Worm (Caenorhabditis elegans) whole organism, young adult: ENCODE results near the gene rig-6.
"Not testable (repeated sequence)": the region's sequence is repeated elsewhere in the genome, so short reads cannot be mapped to it uniquely, and the experiment has no call there.

Experiments
- B0261.1 ChIP-seq: sonication (generic microtip); optimal IDR thresholded peaks from 2 replicates; lab custom pipeline; 2016; ENCODE audit warnings: mild to moderate bottlenecking, missing genetic modification characterization, moderate library complexity, missing compliant biosample characterization
- F10E7.11 ChIP-seq: sonication (generic microtip); optimal IDR thresholded peaks from 2 replicates; lab custom pipeline; 2017; ENCODE audit warnings: mild to moderate bottlenecking, missing genetic modification characterization, moderate library complexity, missing compliant biosample characterization
- F22D6.2 ChIP-seq: sonication (generic microtip); optimal IDR thresholded peaks from 2 replicates; lab custom pipeline; 2016; ENCODE audit warnings: mild to moderate bottlenecking, missing genetic modification characterization, missing compliant biosample characterization
- F33H1.4 ChIP-seq: fragments of 200-800 bp; sonication (Bioruptor generic); IDR thresholded peaks from 2 replicates; pipeline ENCODE4 v1.3.6; 2022; ENCODE audit warnings: missing genetic modification reagents, missing genetic modification characterization, missing compliant biosample characterization
- F37B4.10 ChIP-seq: fragments of 200-800 bp; sonication (Bioruptor generic); IDR thresholded peaks from 2 replicates; pipeline ENCODE4 v1.3.6; 2022; ENCODE audit warnings: missing genetic modification characterization, missing compliant biosample characterization
- F52B5.7 ChIP-seq: sonication (generic microtip); optimal IDR thresholded peaks from 2 replicates; lab custom pipeline; 2016; ENCODE audit warnings: mild to moderate bottlenecking, missing genetic modification characterization, missing compliant biosample characterization
- F57C9.4 ChIP-seq: sonication (generic microtip); optimal IDR thresholded peaks from 2 replicates; lab custom pipeline; 2017; ENCODE audit warnings: mild to moderate bottlenecking, missing genetic modification characterization, missing compliant biosample characterization
- T26A5.8 ChIP-seq: sonication (generic microtip); optimal IDR thresholded peaks from 2 replicates; lab custom pipeline; 2016; ENCODE audit warnings: missing genetic modification characterization, missing compliant biosample characterization
- Y79H2A.3 ChIP-seq: fragments of 200-800 bp; sonication (Bioruptor generic); conservative IDR thresholded peaks from 2 replicates; pipeline ENCODE4 v1.3.6; 2022; ENCODE audit warnings: missing genetic modification reagents, missing genetic modification characterization, missing compliant biosample characterization
- ZK185.1 ChIP-seq: sonication (generic microtip); optimal IDR thresholded peaks from 2 replicates; lab custom pipeline; 2016; ENCODE audit warnings: mild to moderate bottlenecking, missing genetic modification characterization, missing compliant biosample characterization; ENCODE audit not compliant: poor library complexity, severe bottlenecking
- ama-1 ChIP-seq, 3 experiments: fragments of 150-350 bp in 1 of 3; sonication (generic microtip) in 2 of 3; optimal IDR thresholded peaks; 2 replicates each; lab custom pipeline; 2014 to 2018; ENCODE audit warnings: missing biosample characterization in 2 of 3, missing genetic modification characterization in 2 of 3, missing genetic modification reagents in 2 of 3
- aptf-3 ChIP-seq: fragments of 200-800 bp; sonication (Bioruptor generic); IDR thresholded peaks from 2 replicates; pipeline ENCODE4 v1.3.6; 2022; ENCODE audit warnings: missing genetic modification characterization, missing compliant biosample characterization
- ccch-3 ChIP-seq: fragments of 200-800 bp; sonication (Bioruptor generic); optimal IDR thresholded peaks from 2 replicates; lab custom pipeline; 2018; ENCODE audit warnings: mild to moderate bottlenecking, missing genetic modification characterization, missing compliant biosample characterization
- ceh-40 ChIP-seq: fragments of 200-800 bp; sonication (Bioruptor generic); IDR thresholded peaks from 2 replicates; pipeline ENCODE4 v1.3.6; 2022; ENCODE audit warnings: missing genetic modification characterization, missing compliant biosample characterization
- dpff-1 ChIP-seq: sonication (generic microtip); optimal IDR thresholded peaks from 2 replicates; lab custom pipeline; 2017; ENCODE audit warnings: mild to moderate bottlenecking, missing genetic modification characterization, missing compliant biosample characterization
- efl-1 ChIP-seq: fragments of 150-350 bp; optimal IDR thresholded peaks from 2 replicates; lab custom pipeline; 2014; ENCODE audit warnings: missing biosample characterization, missing genetic modification reagents, missing genetic modification characterization
- hlh-26 ChIP-seq: fragments of 200-800 bp; sonication (Bioruptor generic); conservative IDR thresholded peaks from 2 replicates; pipeline ENCODE4 v1.3.6; 2022; ENCODE audit warnings: missing genetic modification reagents, missing genetic modification characterization, missing compliant biosample characterization
- hmg-1.2 ChIP-seq: fragments of 200-800 bp; sonication (Bioruptor generic); IDR thresholded peaks from 2 replicates; pipeline ENCODE4 v1.3.6; 2022; ENCODE audit warnings: missing genetic modification reagents, missing genetic modification characterization, missing compliant biosample characterization
- hmg-20 ChIP-seq: fragments of 200-800 bp; sonication (Bioruptor generic); IDR thresholded peaks from 2 replicates; pipeline ENCODE4 v1.3.6; 2022; ENCODE audit warnings: missing genetic modification reagents, missing genetic modification characterization, missing compliant biosample characterization
- hsf-1 ChIP-seq: fragments of 200-800 bp; sonication (Bioruptor generic); IDR thresholded peaks from 2 replicates; pipeline ENCODE4 v1.3.6; 2022; ENCODE audit warnings: missing genetic modification reagents, missing genetic modification characterization, missing compliant biosample characterization
- lin-35 ChIP-seq, 3 experiments: fragments of 150-350 bp in 2 of 3; sonication (generic microtip) in 1 of 3; optimal IDR thresholded peaks; 2 replicates each; lab custom pipeline; 2014 to 2018; ENCODE audit warnings: missing biosample characterization in 3 of 3, missing genetic modification characterization in 3 of 3, missing genetic modification reagents in 3 of 3
- lsl-1 ChIP-seq: fragments of 200-800 bp; sonication (Bioruptor generic); optimal IDR thresholded peaks from 2 replicates; lab custom pipeline; 2018; ENCODE audit warnings: mild to moderate bottlenecking, missing genetic modification characterization, moderate library complexity, missing compliant biosample characterization
- lsy-27 ChIP-seq: sonication (generic microtip); optimal IDR thresholded peaks from 2 replicates; lab custom pipeline; 2017; ENCODE audit warnings: missing genetic modification characterization, mild to moderate bottlenecking, missing compliant biosample characterization, antibody characterized with exemption, missing genotype, borderline replicate concordance; ENCODE audit not compliant: insufficient read depth
- mes-4 ChIP-seq: sonication (generic microtip); optimal IDR thresholded peaks from 2 replicates; lab custom pipeline; 2016; ENCODE audit warnings: missing genotype, missing genetic modification characterization, missing compliant biosample characterization
- nfyb-1 ChIP-seq: fragments of 200-800 bp; sonication (Bioruptor generic); IDR thresholded peaks from 2 replicates; pipeline ENCODE4 v1.3.6; 2022; ENCODE audit warnings: missing genetic modification reagents, missing genetic modification characterization, missing compliant biosample characterization
- nhr-80 ChIP-seq: sonication (generic microtip); optimal IDR thresholded peaks from 2 replicates; lab custom pipeline; 2016; ENCODE audit warnings: missing genetic modification characterization, missing compliant biosample characterization
- nhr-90 ChIP-seq: sonication (generic microtip); optimal IDR thresholded peaks from 2 replicates; lab custom pipeline; 2016; ENCODE audit warnings: missing genotype, mild to moderate bottlenecking, missing genetic modification characterization, missing compliant biosample characterization
- rpc-1 ChIP-seq, 2 experiments: fragments of 150-350 bp in 1 of 2; sonication (generic microtip) in 1 of 2; optimal IDR thresholded peaks; 2 replicates each; lab custom pipeline; 2014 to 2018; ENCODE audit warnings: missing biosample characterization in 1 of 2, missing genetic modification characterization in 1 of 2, missing genetic modification reagents in 1 of 2, missing genotype in 1 of 2
- snpc-1.3 ChIP-seq: sonication (generic microtip); optimal IDR thresholded peaks from 2 replicates; lab custom pipeline; 2017; ENCODE audit warnings: missing genetic modification characterization, mild to moderate bottlenecking, missing compliant biosample characterization, antibody characterized with exemption, moderate library complexity, missing genotype, missing genetic modification reagents; ENCODE audit not compliant: insufficient read depth
- snpc-3.4 ChIP-seq: sonication (generic microtip); optimal IDR thresholded peaks from 2 replicates; lab custom pipeline; 2017; ENCODE audit warnings: missing genetic modification characterization, mild to moderate bottlenecking, missing compliant biosample characterization, antibody characterized with exemption, moderate library complexity, missing genotype, missing genetic modification reagents
- snpc-4 ChIP-seq, 5 experiments: fragments of 150-350 bp in 1 of 5; sonication (generic microtip) in 4 of 5; optimal IDR thresholded peaks; 2 replicates each; lab custom pipeline; 2014 to 2018; ENCODE audit warnings: missing genetic modification characterization in 5 of 5, missing biosample characterization in 3 of 5, antibody characterized with exemption in 2 of 5, mild to moderate bottlenecking in 2 of 5, missing compliant biosample characterization in 2 of 5, missing genotype in 2 of 5, moderate library complexity in 2 of 5, missing genetic modification reagents in 1 of 5
- unc-62 ChIP-seq: fragments of 150-350 bp; optimal IDR thresholded peaks from 2 replicates; lab custom pipeline; 2014; ENCODE audit warnings: missing biosample characterization, missing genetic modification reagents, missing genetic modification characterization
- xnd-1 ChIP-seq: sonication (generic microtip); optimal IDR thresholded peaks from 2 replicates; lab custom pipeline; 2016; ENCODE audit warnings: missing genotype, missing genetic modification reagents, missing genetic modification characterization, missing compliant biosample characterization
- ztf-28 ChIP-seq: fragments of 200-800 bp; sonication (Bioruptor generic); IDR thresholded peaks from 2 replicates; pipeline ENCODE4 v1.3.6; 2022; ENCODE audit warnings: missing genetic modification reagents, missing genetic modification characterization, missing compliant biosample characterization
- ztf-6 ChIP-seq: fragments of 200-800 bp; sonication (Bioruptor generic); IDR thresholded peaks from 2 replicates; pipeline ENCODE4 v1.3.6; 2022; ENCODE audit warnings: missing genetic modification reagents, missing genetic modification characterization, missing compliant biosample characterization

Gene rig-6

DNA sequence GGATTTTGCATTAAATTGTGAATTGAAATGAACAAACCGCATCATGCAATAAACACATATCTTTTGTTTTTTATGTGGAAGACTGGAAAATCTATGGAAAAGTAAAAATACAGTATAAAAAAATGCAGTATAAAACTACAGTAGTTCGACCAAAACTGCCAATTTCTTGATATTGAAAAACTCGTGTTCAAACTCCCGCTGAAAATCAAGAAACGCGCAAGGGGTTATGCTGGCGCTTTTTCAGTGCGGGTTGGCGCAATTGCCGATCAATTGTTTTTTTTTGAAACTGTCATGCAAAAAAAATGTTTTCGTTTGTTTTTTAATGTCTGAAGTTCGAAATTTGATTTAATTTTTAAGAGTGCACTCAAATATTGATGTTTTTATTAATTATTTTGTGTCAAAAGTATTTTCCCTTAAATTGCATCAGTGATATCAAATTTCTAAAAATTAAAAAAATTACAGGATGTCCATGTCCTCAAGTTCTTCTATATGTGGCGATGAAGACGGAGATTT is 39.8 kb upstream of the rig-6 start, which contains the start of gene dnj-9 (continued):
- TF ChIP-seq lsy-27 (tag; lab: Kevin White, UChicago) (no peak), hmg-1.2 (peak; percentile 73), F22D6.2 (tag; lab: Kevin White, UChicago) (peak; percentile 87), T26A5.8 (tag; lab: Kevin White, UChicago) (no peak), B0261.1 (tag; lab: Kevin White, UChicago) (peak; percentile 15), snpc-3.4 (tag; lab: Kevin White, UChicago) (peak; percentile 94)

DNA sequence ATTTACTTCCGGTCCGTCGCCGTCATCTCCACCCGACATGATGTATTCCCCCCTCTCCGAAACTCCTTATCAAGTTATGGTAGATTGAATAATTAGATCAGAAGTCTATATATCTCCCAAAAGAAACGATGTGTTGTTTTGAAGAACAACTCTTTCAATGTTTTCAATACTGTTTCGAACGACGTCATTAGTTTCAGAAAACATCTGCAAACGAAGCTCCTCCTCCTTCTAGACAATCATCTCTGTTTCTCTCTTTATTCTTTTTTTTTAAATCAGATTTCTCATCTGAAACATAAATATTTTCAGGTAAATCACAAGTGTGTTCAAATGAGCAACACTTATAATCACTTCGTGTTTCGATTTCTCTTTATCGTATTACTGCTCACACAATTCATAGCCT is 38.0 kb upstream of the rig-6 start, which contains the start of gene T23B7.3:
Gene T23B7.3, plus strand, starts transcription at position 301 of the 400 bp plus-strand sequence.
- TF ChIP-seq nhr-80 (tag; lab: Kevin White, UChicago) (no peak), hmg-20 (no peak), F37B4.10 (GFP tag; lab: Robert Waterston, UW) (no peak), lsl-1 (no peak), lin-35 (GFP tag; optimal IDR thresholded peaks at IDR 0.05; lab: Kevin White, UChicago) (no peak), ztf-6 (GFP tag; lab: Robert Waterston, UW) (no peak), nhr-90 (tag; lab: Kevin White, UChicago) (no peak), rpc-1 (optimal IDR thresholded peaks at IDR 0.05; lab: Kevin White, UChicago) (no peak), rpc-1 (tag; optimal IDR thresholded peaks at IDR 0.05; lab: Kevin White, UChicago) (no peak), xnd-1 (tag; lab: Kevin White, UChicago) (no peak)

- not testable (repeated sequence) for TF ChIP-seq ZK185.1 (tag; lab: Kevin White, UChicago); lsy-27 (tag; lab: Kevin White, UChicago); ama-1 (optimal IDR thresholded peaks at IDR 0.05; lab: Kevin White, UChicago); ama-1 (GFP tag; optimal IDR thresholded peaks at IDR 0.05; lab: Kevin White, UChicago)
- TF ChIP-seq, all 124 proteins: peak for 0; not testable (repeated sequence) for 124
These were observed 30.3 kb upstream of the rig-6 start, which contains the start of the genes T23B7.2 and nspd-4 for ce11 chrII:4842143-4842658. Gene T23B7.2, minus strand, starts transcription at chrII:4842243. Gene nspd-4, plus strand, starts transcription at chrII:4842608.

DNA sequence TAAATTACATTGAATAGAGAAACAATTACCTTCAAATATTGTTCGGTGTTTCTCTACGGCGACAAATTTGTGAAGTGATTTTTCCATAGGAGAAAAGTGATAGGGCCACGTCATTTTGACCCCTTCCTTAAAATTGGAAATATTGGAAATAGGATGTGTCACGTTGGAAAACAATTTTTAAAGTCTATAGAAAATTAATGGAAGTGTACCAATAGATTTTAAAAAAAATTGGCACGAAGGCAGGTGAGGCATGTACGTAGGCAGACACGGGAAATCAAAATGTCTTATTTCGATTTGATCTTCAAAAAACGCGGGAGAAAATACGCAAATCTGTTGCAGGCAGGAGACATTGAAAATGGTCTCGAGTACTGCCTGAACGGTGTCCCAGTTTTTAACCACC is 25.8 kb upstream of the rig-6 start, which contains the start of gene C33F10.12:
Gene C33F10.12, minus strand, starts transcription at position 101 of the 400 bp plus-strand sequence.
- TF ChIP-seq nfyb-1, result no peak
- TF ChIP-seq efl-1 (GFP tag; lab: Kevin White, UChicago), result no peak
- no peak for TF ChIP-seq hsf-1
- TF ChIP-seq Y79H2A.3 (GFP tag; lab: Robert Waterston, UW), result no peak
- no peak for TF ChIP-seq lin-35 (GFP tag; optimal IDR thresholded peaks at IDR 0.05; lab: Kevin White, UChicago)
- TF ChIP-seq aptf-3 (GFP tag; lab: Robert Waterston, UW), result no peak
- no peak for TF ChIP-seq F33H1.4 (GFP tag; lab: Robert Waterston, UW)
- TF ChIP-seq hlh-26 (GFP tag; lab: Robert Waterston, UW), result no peak
- TF ChIP-seq hmg-20, result no peak
- TF ChIP-seq ccch-3, result no peak
- no peak for TF ChIP-seq snpc-1.3
- no peak for TF ChIP-seq mes-4 (tag; lab: Kevin White, UChicago)
- TF ChIP-seq ztf-28 (GFP tag; lab: Robert Waterston, UW), result no peak
- no peak for TF ChIP-seq F52B5.7
- no peak for TF ChIP-seq ceh-40 (GFP tag; lab: Robert Waterston, UW)
- no peak for TF ChIP-seq F57C9.4 (tag; lab: Kevin White, UChicago)
- TF ChIP-seq F10E7.11, result no peak
- no peak for TF ChIP-seq unc-62
- TF ChIP-seq snpc-4 (GFP tag; optimal IDR thresholded peaks at IDR 0.05; lab: Kevin White, UChicago), result no peak
- no peak for TF ChIP-seq snpc-4 (tag; optimal IDR thresholded peaks at IDR 0.05; lab: Kevin White, UChicago)
- TF ChIP-seq dpff-1, result no peak
